Fruit fly (Drosophila melanogaster): ENCODE results near the gene CG3345.

Gene CG3345

DNA sequence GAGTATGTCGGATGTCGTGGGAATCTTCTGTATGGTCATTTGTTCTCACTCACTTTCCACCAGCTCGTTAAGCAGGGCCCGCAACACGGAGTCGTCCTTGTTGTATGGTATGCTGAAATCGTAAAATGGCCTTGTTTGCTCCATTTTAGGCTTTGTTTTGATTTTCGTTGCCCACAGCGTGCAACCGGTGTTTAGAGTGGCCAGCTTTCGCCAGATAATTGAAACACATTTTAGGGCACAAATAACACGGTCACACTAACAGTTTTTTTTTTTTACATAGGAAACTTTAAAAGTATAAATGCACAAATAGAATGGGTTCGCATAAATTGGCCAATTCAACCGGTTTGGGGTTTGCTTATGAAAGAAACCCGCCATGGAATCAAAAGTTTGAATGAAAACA, 16.7 kb upstream of the CG3345 start, which contains the start of gene Rpp30 (continued):
- TF ChIP-seq bsh (GFP tag; optimal IDR thresholded peaks at IDR 0.05), result no peak
- no peak for TF ChIP-seq nerfin-2 (GFP tag; IDR thresholded peaks at IDR 0.05; ENCODE audit: partially characterized antibody)
- no peak for TF ChIP-seq CG16813 (GFP tag; IDR thresholded peaks at IDR 0.05; ENCODE audit: partially characterized antibody)
- no peak for TF ChIP-seq CG12219 (GFP tag; optimal IDR thresholded peaks at IDR 0.05)
- TF ChIP-seq B-H2 (GFP tag; optimal IDR thresholded peaks at IDR 0.05), result no peak
- TF ChIP-seq CG8944 (GFP tag; optimal IDR thresholded peaks at IDR 0.05), result no peak
- TF ChIP-seq peb (GFP tag; IDR thresholded peaks at IDR 0.05), result no peak
- TF ChIP-seq CG1024 (GFP tag; IDR thresholded peaks at IDR 0.05), result no peak
- TF ChIP-seq CTCF (GFP tag; optimal IDR thresholded peaks at IDR 0.05), result no peak
- peak; percentile 38 for TF ChIP-seq phol (tag; optimal IDR thresholded peaks at IDR 0.05)
- TF ChIP-seq CG17612 (GFP tag; IDR thresholded peaks at IDR 0.05), result no peak
- TF ChIP-seq Fer1 (GFP tag; optimal IDR thresholded peaks at IDR 0.05), result peak; percentile 21
- TF ChIP-seq tna (GFP tag; IDR thresholded peaks at IDR 0.05; ENCODE audit: partially characterized antibody), result no peak
- no peak for TF ChIP-seq psq (GFP tag; optimal IDR thresholded peaks at IDR 0.05)
- no peak for TF ChIP-seq ase (GFP tag; IDR thresholded peaks at IDR 0.05)
- no peak for TF ChIP-seq dimm (GFP tag; IDR thresholded peaks at IDR 0.05)
- peak; percentile 67 for TF ChIP-seq Ets97D (GFP tag; optimal IDR thresholded peaks at IDR 0.05)
- TF ChIP-seq ac (GFP tag; optimal IDR thresholded peaks at IDR 0.05), result no peak
- no peak for TF ChIP-seq Deaf1 (tag; optimal IDR thresholded peaks at IDR 0.05)
- TF ChIP-seq CG7839 (tag; optimal IDR thresholded peaks at IDR 0.05), result no peak
- TF ChIP-seq CG17359 (tag; optimal IDR thresholded peaks at IDR 0.05), result peak; percentile 57
- TF ChIP-seq run (tag; optimal IDR thresholded peaks at IDR 0.05), result no peak
- TF ChIP-seq CG4707 (GFP tag; optimal IDR thresholded peaks at IDR 0.05), result no peak
- no peak for TF ChIP-seq Adf1 (GFP tag; IDR thresholded peaks at IDR 0.05)
- TF ChIP-seq ci (GFP tag; IDR thresholded peaks at IDR 0.05), result no peak
- TF ChIP-seq YL-1 (GFP tag; optimal IDR thresholded peaks at IDR 0.05), result peak; percentile 80
- no peak for TF ChIP-seq Eip74EF (GFP tag; optimal IDR thresholded peaks at IDR 0.05)
- TF ChIP-seq da (GFP tag; optimal IDR thresholded peaks at IDR 0.05), result no peak
- TF ChIP-seq repo (GFP tag; optimal IDR thresholded peaks at IDR 0.05), result no peak
- TF ChIP-seq CoRest (tag; optimal IDR thresholded peaks at IDR 0.05), result no peak
- TF ChIP-seq CG11093 (GFP tag; IDR thresholded peaks at IDR 0.05), result no peak
- no peak for TF ChIP-seq CG18764 (GFP tag; optimal IDR thresholded peaks at IDR 0.05)
- peak; percentile 49; the same call in 2 of the 4 replicates for TF ChIP-seq Dll (GFP tag; IDR thresholded peaks at IDR 0.05; ENCODE audit: partially characterized antibody)
- TF ChIP-seq Bgb (GFP tag; IDR thresholded peaks at IDR 0.05; ENCODE audit: partially characterized antibody), result peak; percentile 34; the same call in 1 of the 2 replicates
- TF ChIP-seq amos (GFP tag; IDR thresholded peaks at IDR 0.05; ENCODE audit: partially characterized antibody), result peak; percentile 27; the same call in 1 of the 2 replicates
- no peak; the same call in 1 of the 2 replicates for TF ChIP-seq HLH3B (GFP tag; IDR thresholded peaks at IDR 0.05)
- no peak for TF ChIP-seq Dbx (GFP tag; IDR thresholded peaks at IDR 0.05)
- TF ChIP-seq slp2 (GFP tag; optimal IDR thresholded peaks at IDR 0.05), result no peak
- no peak for TF ChIP-seq nerfin-1 (tag; optimal IDR thresholded peaks at IDR 0.05)
- TF ChIP-seq zfh2 (GFP tag; optimal IDR thresholded peaks at IDR 0.05), result no peak
- peak; percentile 59 for TF ChIP-seq Dp (GFP tag; optimal IDR thresholded peaks at IDR 0.05)
- no peak for TF ChIP-seq Dref (GFP tag; IDR thresholded peaks at IDR 0.05)
- no peak for TF ChIP-seq H2.0 (GFP tag; IDR thresholded peaks at IDR 0.05)
- no peak for TF ChIP-seq odd (GFP tag; optimal IDR thresholded peaks at IDR 0.05)
- no peak for TF ChIP-seq chn (GFP tag; optimal IDR thresholded peaks at IDR 0.05)
- TF ChIP-seq sens-2 (GFP tag; IDR thresholded peaks at IDR 0.05), result no peak
- no peak for TF ChIP-seq mirr (GFP tag; optimal IDR thresholded peaks at IDR 0.05)
- TF ChIP-seq CG3163 (GFP tag; optimal IDR thresholded peaks at IDR 0.05), result no peak
- no peak for TF ChIP-seq CG14860 (GFP tag; IDR thresholded peaks at IDR 0.05; ENCODE audit: partially characterized antibody)
- no peak for TF ChIP-seq Xrp1 (GFP tag; IDR thresholded peaks at IDR 0.05)
- no peak for TF ChIP-seq CG1529 (GFP tag; optimal IDR thresholded peaks at IDR 0.05)
- TF ChIP-seq fru (optimal IDR thresholded peaks at IDR 0.05), result no peak
